Worm (Caenorhabditis elegans) whole organism, late embryonic: ENCODE data around the gene col-111.

Experiments
- C08G9.2 ChIP-seq: sonication (generic microtip); optimal IDR thresholded peaks from 2 replicates; lab custom pipeline; 2016; ENCODE audit warnings: mild to moderate bottlenecking, missing genetic modification characterization, moderate library complexity, missing compliant biosample characterization
- K02D7.2 ChIP-seq: sonication (generic microtip); optimal IDR thresholded peaks from 2 replicates; lab custom pipeline; 2017; ENCODE audit warnings: mild to moderate bottlenecking, missing genetic modification characterization, missing compliant biosample characterization
- T23F11.4 ChIP-seq: fragments of 200-800 bp; sonication (Bioruptor generic); optimal IDR thresholded peaks from 2 replicates; lab custom pipeline; 2018; ENCODE audit warnings: mild to moderate bottlenecking, missing genetic modification characterization, missing compliant biosample characterization
- Y22D7AL.16 ChIP-seq: sonication (generic microtip); optimal IDR thresholded peaks from 2 replicates; lab custom pipeline; 2016; ENCODE audit warnings: missing genetic modification characterization, missing compliant biosample characterization
- ahr-1 ChIP-seq: sonication (generic microtip); optimal IDR thresholded peaks from 2 replicates; lab custom pipeline; 2016; ENCODE audit warnings: missing genetic modification characterization, missing compliant biosample characterization
- ama-1 ChIP-seq: fragments of 150-350 bp; optimal IDR thresholded peaks from 2 replicates; lab custom pipeline; 2014
- ceh-14 ChIP-seq: sonication (generic microtip); optimal IDR thresholded peaks from 2 replicates; lab custom pipeline; 2016; ENCODE audit warnings: missing genotype, missing genetic modification characterization, missing compliant biosample characterization
- ceh-18 ChIP-seq: sonication (generic microtip); optimal IDR thresholded peaks from 2 replicates; lab custom pipeline; 2016; ENCODE audit warnings: missing genetic modification characterization, missing compliant biosample characterization
- ceh-22 ChIP-seq: sonication (generic microtip); optimal IDR thresholded peaks from 2 replicates; lab custom pipeline; 2017; ENCODE audit warnings: missing biosample characterization, missing genetic modification characterization
- ceh-30 ChIP-seq: fragments of 150-350 bp; optimal IDR thresholded peaks from 2 replicates; lab custom pipeline; 2014; ENCODE audit warnings: missing biosample characterization, missing genetic modification characterization
- ceh-31 ChIP-seq: sonication (generic microtip); optimal IDR thresholded peaks from 2 replicates; lab custom pipeline; 2016; ENCODE audit warnings: missing genetic modification characterization, missing compliant biosample characterization
- ceh-45 ChIP-seq: fragments of 200-800 bp; sonication (Bioruptor generic); IDR thresholded peaks from 2 replicates; pipeline ENCODE4 v1.3.6; 2022; ENCODE audit warnings: missing genetic modification reagents, missing genetic modification characterization, missing compliant biosample characterization
- ceh-48 ChIP-seq: sonication (generic microtip); optimal IDR thresholded peaks from 2 replicates; lab custom pipeline; 2016; ENCODE audit warnings: missing genetic modification characterization, inconsistent platforms, missing compliant biosample characterization
- ceh-6 ChIP-seq: fragments of 200-800 bp; sonication (Bioruptor generic); optimal IDR thresholded peaks from 2 replicates; lab custom pipeline; 2018; ENCODE audit warnings: mild to moderate bottlenecking, missing genetic modification characterization, missing compliant biosample characterization
- che-1 ChIP-seq: sonication (generic microtip); optimal IDR thresholded peaks from 2 replicates; lab custom pipeline; 2016; ENCODE audit warnings: mild to moderate bottlenecking, missing genetic modification characterization, missing compliant biosample characterization
- dmd-4 ChIP-seq: sonication (generic microtip); optimal IDR thresholded peaks from 2 replicates; lab custom pipeline; 2016; ENCODE audit warnings: borderline replicate concordance, missing genetic modification characterization, missing compliant biosample characterization
- elt-2 ChIP-seq: sonication (generic microtip); optimal IDR thresholded peaks from 2 replicates; lab custom pipeline; 2016; ENCODE audit warnings: missing genetic modification reagents, missing genetic modification characterization, missing compliant biosample characterization
- elt-4 ChIP-seq: sonication (generic microtip); optimal IDR thresholded peaks from 2 replicates; lab custom pipeline; 2016; ENCODE audit warnings: missing genetic modification characterization, missing compliant biosample characterization
- ets-4 ChIP-seq: sonication (generic microtip); optimal IDR thresholded peaks from 2 replicates; lab custom pipeline; 2016; ENCODE audit warnings: missing genetic modification characterization, missing compliant biosample characterization
- fkh-6 ChIP-seq: sonication (generic microtip); optimal IDR thresholded peaks from 2 replicates; lab custom pipeline; 2016; ENCODE audit warnings: missing genetic modification characterization, missing compliant biosample characterization
- hlh-13 ChIP-seq: fragments of 200-800 bp; sonication (Bioruptor generic); optimal IDR thresholded peaks from 2 replicates; lab custom pipeline; 2018; ENCODE audit warnings: mild to moderate bottlenecking, missing genetic modification characterization, missing compliant biosample characterization
- hlh-15 ChIP-seq: sonication (generic microtip); optimal IDR thresholded peaks from 2 replicates; lab custom pipeline; 2016; ENCODE audit warnings: missing genetic modification characterization, missing compliant biosample characterization
- madf-2 ChIP-seq: sonication (generic microtip); optimal IDR thresholded peaks from 2 replicates; lab custom pipeline; 2017; ENCODE audit warnings: missing genetic modification characterization, missing compliant biosample characterization
- nhr-232 ChIP-seq: sonication (generic microtip); optimal IDR thresholded peaks from 2 replicates; lab custom pipeline; 2016; ENCODE audit warnings: missing genetic modification characterization, missing compliant biosample characterization
- odd-2 ChIP-seq: sonication (generic microtip); optimal IDR thresholded peaks from 2 replicates; lab custom pipeline; 2017; ENCODE audit warnings: antibody characterized with exemption, mild to moderate bottlenecking, missing genetic modification characterization, missing compliant biosample characterization
- pag-3 ChIP-seq: sonication (generic microtip); optimal IDR thresholded peaks from 2 replicates; lab custom pipeline; 2016; ENCODE audit warnings: missing compliant biosample characterization, missing genetic modification characterization, borderline replicate concordance
- pat-9 ChIP-seq: fragments of 200-800 bp; sonication (Bioruptor generic); optimal IDR thresholded peaks from 2 replicates; lab custom pipeline; 2018; ENCODE audit warnings: mild to moderate bottlenecking, missing genetic modification characterization, moderate library complexity, missing compliant biosample characterization
- pax-1 ChIP-seq: fragments of 150-350 bp; optimal IDR thresholded peaks from 2 replicates; lab custom pipeline; 2014; ENCODE audit warnings: missing biosample characterization, missing genetic modification characterization
- pha-2 ChIP-seq: sonication (generic microtip); optimal IDR thresholded peaks from 2 replicates; lab custom pipeline; 2017; ENCODE audit warnings: mild to moderate bottlenecking, missing genetic modification characterization, missing compliant biosample characterization
- pqm-1 ChIP-seq: sonication (generic microtip); optimal IDR thresholded peaks from 2 replicates; lab custom pipeline; 2016; ENCODE audit warnings: missing genetic modification characterization, missing compliant biosample characterization
- pros-1 ChIP-seq: fragments of 150-350 bp; optimal IDR thresholded peaks from 2 replicates; lab custom pipeline; 2014; ENCODE audit warnings: missing biosample characterization, missing genetic modification reagents, missing genetic modification characterization
- ref-2 ChIP-seq: sonication (generic microtip); optimal IDR thresholded peaks from 2 replicates; lab custom pipeline; 2016; ENCODE audit warnings: missing genetic modification characterization, missing compliant biosample characterization
- sdc-2 ChIP-seq: sonication (generic microtip); optimal IDR thresholded peaks from 2 replicates; lab custom pipeline; 2016; ENCODE audit warnings: missing genotype, missing genetic modification characterization, missing compliant biosample characterization
- sox-4 ChIP-seq: sonication (generic microtip); optimal IDR thresholded peaks from 2 replicates; lab custom pipeline; 2017; ENCODE audit warnings: mild to moderate bottlenecking, missing genetic modification characterization, inconsistent platforms, missing compliant biosample characterization
- unc-86 ChIP-seq: sonication (generic microtip); optimal IDR thresholded peaks from 2 replicates; lab custom pipeline; 2016; ENCODE audit warnings: missing genetic modification characterization, missing compliant biosample characterization
- zip-5 ChIP-seq: sonication (generic microtip); optimal IDR thresholded peaks from 2 replicates; lab custom pipeline; 2016; ENCODE audit warnings: missing genetic modification characterization, missing compliant biosample characterization

Gene col-111

ce11 chrIV:4613516-4613915, 44.3 kb downstream of the col-111 start:
- peak; percentile 3 for TF ChIP-seq ceh-14 (tag; lab: Kevin White, UChicago)
- no peak for TF ChIP-seq ceh-6 (GFP tag; lab: Kevin White, UChicago)
- no peak for TF ChIP-seq ref-2
- no peak for TF ChIP-seq ceh-45 (GFP tag; lab: Robert Waterston, UW)
- no peak for TF ChIP-seq Y22D7AL.16 (tag; lab: Kevin White, UChicago)
- TF ChIP-seq pat-9: no peak
- TF ChIP-seq sdc-2 (tag; lab: Kevin White, UChicago): no peak
- TF ChIP-seq, all 69 proteins: peak for 1

- TF ChIP-seq pqm-1 (tag; lab: Kevin White, UChicago): no peak
- TF ChIP-seq sox-4: no peak
- no peak for TF ChIP-seq ceh-14 (tag; lab: Kevin White, UChicago)
- TF ChIP-seq che-1: no peak
- TF ChIP-seq ceh-22 (tag; lab: Kevin White, UChicago): no peak
- no peak for TF ChIP-seq zip-5
Measured at ce11 chrIV:4612597-4612996, 45.2 kb downstream of the col-111 start.

ce11 chrIV:4611740-4612139, 46.0 kb downstream of the col-111 start:
- TF ChIP-seq ceh-6 (GFP tag; lab: Kevin White, UChicago) (no peak), ceh-22 (tag; lab: Kevin White, UChicago) (no peak), hlh-15 (tag; lab: Kevin White, UChicago) (no peak), K02D7.2 (tag; lab: Kevin White, UChicago) (no peak), T23F11.4 (GFP tag; lab: Kevin White, UChicago) (no peak), Y22D7AL.16 (tag; lab: Kevin White, UChicago) (no peak), elt-2 (tag; lab: Kevin White, UChicago) (no peak), zip-5 (no peak), sdc-2 (tag; lab: Kevin White, UChicago) (no peak), ceh-31 (tag; lab: Kevin White, UChicago) (no peak), madf-2 (tag; lab: Kevin White, UChicago) (no peak), ama-1 (lab: Kevin White, UChicago) (no peak), fkh-6 (tag; lab: Kevin White, UChicago) (no peak), ceh-18 (tag; lab: Kevin White, UChicago) (no peak), pros-1 (tag; lab: Kevin White, UChicago) (no peak), pat-9 (no peak), che-1 (no peak), pag-3 (tag; lab: Kevin White, UChicago) (no peak)

- TF ChIP-seq unc-86 (no peak), C08G9.2 (no peak), nhr-232 (tag; lab: Kevin White, UChicago) (no peak), pha-2 (tag; lab: Kevin White, UChicago) (no peak), pat-9 (no peak), pax-1 (tag; lab: Kevin White, UChicago) (no peak), elt-2 (tag; lab: Kevin White, UChicago) (no peak), T23F11.4 (GFP tag; lab: Kevin White, UChicago) (no peak), hlh-13 (no peak), fkh-6 (tag; lab: Kevin White, UChicago) (no peak), pqm-1 (tag; lab: Kevin White, UChicago) (no peak), ahr-1 (no peak), ceh-30 (tag; lab: Kevin White, UChicago) (no peak), dmd-4 (no peak), ets-4 (tag; lab: Kevin White, UChicago) (no peak), ceh-48 (tag; lab: Kevin White, UChicago) (no peak), ceh-45 (GFP tag; lab: Robert Waterston, UW) (no peak)
Measured at ce11 chrIV:4609568-4609967, 48.2 kb downstream of the col-111 start, which contains the start of gene col-110. col-110 (minus strand) TSS chrIV:4609668.

- TF ChIP-seq odd-2 (tag; lab: Kevin White, UChicago) (no peak), elt-4 (tag; lab: Kevin White, UChicago) (peak; percentile 70)
Measured at ce11 chrIV:4608661-4609060, 49.1 kb downstream of the col-111 start.
